Worm (Caenorhabditis elegans): ENCODE data around the gene C36H8.1.
A peak's percentile ranks its signal among the peaks of the same experiment; 100 is the strongest.

The C36H8.1 gene

ce11 chrIV:12790871-12791270 lies 46.3 kb upstream of the C36H8.1 start, which contains the start of gene F07C6.2:
Gene F07C6.2 (plus strand): TSS chrIV:12791171.
- no peak for TF ChIP-seq pha-2 (tag; optimal IDR thresholded peaks at IDR 0.05)
- TF ChIP-seq sox-4 (tag; optimal IDR thresholded peaks at IDR 0.05), result no peak
- TF ChIP-seq ceh-9 (tag; optimal IDR thresholded peaks at IDR 0.05), result no peak
- TF ChIP-seq sox-2 (GFP tag; IDR thresholded peaks at IDR 0.05), result no peak
- no peak for TF ChIP-seq ceh-14 (tag; optimal IDR thresholded peaks at IDR 0.05)
- no peak for TF ChIP-seq Y22D7AL.16 (tag; optimal IDR thresholded peaks at IDR 0.05)
- no peak for TF ChIP-seq nhr-232 (tag; optimal IDR thresholded peaks at IDR 0.05)
- no peak for TF ChIP-seq pha-4 (tag; optimal IDR thresholded peaks at IDR 0.05)
- no peak for TF ChIP-seq ttx-3 (tag; optimal IDR thresholded peaks at IDR 0.05)
- no peak for TF ChIP-seq K09A11.1 (tag; optimal IDR thresholded peaks at IDR 0.05; ENCODE audit: insufficient read depth)

- TF ChIP-seq elt-4 (tag; optimal IDR thresholded peaks at IDR 0.05), result no peak
- TF ChIP-seq fkh-10 (GFP tag; optimal IDR thresholded peaks at IDR 0.05), result no peak
- TF ChIP-seq K02D7.2 (tag; optimal IDR thresholded peaks at IDR 0.05), result no peak
- no peak for TF ChIP-seq madf-2 (tag; optimal IDR thresholded peaks at IDR 0.05)
- TF ChIP-seq pha-2 (tag; optimal IDR thresholded peaks at IDR 0.05), result no peak
- TF ChIP-seq lim-6 (tag; optimal IDR thresholded peaks at IDR 0.05), result no peak
- no peak for TF ChIP-seq ceh-18 (tag; optimal IDR thresholded peaks at IDR 0.05)
- no peak for TF ChIP-seq Y22D7AL.16 (tag; optimal IDR thresholded peaks at IDR 0.05)
- no peak for TF ChIP-seq gmeb-2 (tag; optimal IDR thresholded peaks at IDR 0.05)
- no peak for TF ChIP-seq ceh-45 (GFP tag; IDR thresholded peaks at IDR 0.05)
- TF ChIP-seq T23F11.4 (GFP tag; optimal IDR thresholded peaks at IDR 0.05), result no peak
- TF ChIP-seq ref-2 (tag; optimal IDR thresholded peaks at IDR 0.05), result no peak
- TF ChIP-seq ztf-16 (tag; optimal IDR thresholded peaks at IDR 0.05), result no peak
- TF ChIP-seq C38D4.7 (GFP tag; optimal IDR thresholded peaks at IDR 0.05), result no peak
Observed at ce11 chrIV:12789088-12789487, 44.5 kb upstream of the C36H8.1 start, which contains the start of gene F07C6.3. Gene F07C6.3 (plus strand): TSS chrIV:12789235.

- TF ChIP-seq mec-3 (tag; optimal IDR thresholded peaks at IDR 0.05; ENCODE audit: borderline replicate concordance), result no peak
- TF ChIP-seq ref-2 (tag; optimal IDR thresholded peaks at IDR 0.05), result no peak
- TF ChIP-seq F13H6.1 (tag; optimal IDR thresholded peaks at IDR 0.05), result no peak
- no peak for TF ChIP-seq ttx-3 (tag; optimal IDR thresholded peaks at IDR 0.05)
- TF ChIP-seq tbx-7 (tag; optimal IDR thresholded peaks at IDR 0.05), result no peak
- TF ChIP-seq K02D7.2 (tag; optimal IDR thresholded peaks at IDR 0.05), result no peak
- TF ChIP-seq ceh-18 (tag; optimal IDR thresholded peaks at IDR 0.05), result no peak
- TF ChIP-seq pros-1 (tag; optimal IDR thresholded peaks at IDR 0.05), result no peak
- no peak for TF ChIP-seq odd-2 (tag; optimal IDR thresholded peaks at IDR 0.05)
Observed at ce11 chrIV:12785988-12786387, 41.4 kb upstream of the C36H8.1 start.

ce11 chrIV:12783165-12783564 lies 38.6 kb upstream of the C36H8.1 start:
- TF ChIP-seq nfya-1 (tag; optimal IDR thresholded peaks at IDR 0.05) (peak; percentile 61), pqm-1 (tag; optimal IDR thresholded peaks at IDR 0.05) (no peak)

ce11 chrIV:12781804-12782449 lies 37.3 kb upstream of the C36H8.1 start:
- no peak for TF ChIP-seq hlh-8 (tag; optimal IDR thresholded peaks at IDR 0.05)
- no peak for TF ChIP-seq pag-3 (tag; optimal IDR thresholded peaks at IDR 0.05; ENCODE audit: borderline replicate concordance)

- no peak for TF ChIP-seq unc-3 (GFP tag; conservative IDR thresholded peaks at IDR 0.05)
- TF ChIP-seq unc-3 (tag; optimal IDR thresholded peaks at IDR 0.05), result no peak
- TF ChIP-seq syd-9 (tag; optimal IDR thresholded peaks at IDR 0.05), result no peak
- TF ChIP-seq pax-1 (tag; optimal IDR thresholded peaks at IDR 0.05), result no peak
- TF ChIP-seq pqm-1 (tag; optimal IDR thresholded peaks at IDR 0.05), result no peak
- TF ChIP-seq ceh-18 (tag; optimal IDR thresholded peaks at IDR 0.05), result no peak
- TF ChIP-seq ceh-45 (GFP tag; IDR thresholded peaks at IDR 0.05), result no peak
- no peak for TF ChIP-seq lin-11 (tag; optimal IDR thresholded peaks at IDR 0.05)
- TF ChIP-seq dmd-4 (tag; optimal IDR thresholded peaks at IDR 0.05; ENCODE audit: borderline replicate concordance), result no peak
- no peak for TF ChIP-seq dve-1 (tag; optimal IDR thresholded peaks at IDR 0.05)
- no peak for TF ChIP-seq sox-2 (GFP tag; IDR thresholded peaks at IDR 0.05)
- TF ChIP-seq fkh-6 (tag; optimal IDR thresholded peaks at IDR 0.05), result no peak
- no peak for TF ChIP-seq ceh-2 (tag; optimal IDR thresholded peaks at IDR 0.05)
- no peak for TF ChIP-seq lim-6 (tag; optimal IDR thresholded peaks at IDR 0.05)
- no peak for TF ChIP-seq eyg-1 (tag; optimal IDR thresholded peaks at IDR 0.05)
- no peak for TF ChIP-seq Y22D7AL.16 (tag; optimal IDR thresholded peaks at IDR 0.05)
- no peak for TF ChIP-seq ceh-9 (tag; optimal IDR thresholded peaks at IDR 0.05)
Observed at ce11 chrIV:12780980-12781379, 36.4 kb upstream of the C36H8.1 start.

Measured in whole organism, late embryonic.